Fruit fly (Drosophila melanogaster): ENCODE results near the gene CG18170.

Gene CG18170

DNA sequence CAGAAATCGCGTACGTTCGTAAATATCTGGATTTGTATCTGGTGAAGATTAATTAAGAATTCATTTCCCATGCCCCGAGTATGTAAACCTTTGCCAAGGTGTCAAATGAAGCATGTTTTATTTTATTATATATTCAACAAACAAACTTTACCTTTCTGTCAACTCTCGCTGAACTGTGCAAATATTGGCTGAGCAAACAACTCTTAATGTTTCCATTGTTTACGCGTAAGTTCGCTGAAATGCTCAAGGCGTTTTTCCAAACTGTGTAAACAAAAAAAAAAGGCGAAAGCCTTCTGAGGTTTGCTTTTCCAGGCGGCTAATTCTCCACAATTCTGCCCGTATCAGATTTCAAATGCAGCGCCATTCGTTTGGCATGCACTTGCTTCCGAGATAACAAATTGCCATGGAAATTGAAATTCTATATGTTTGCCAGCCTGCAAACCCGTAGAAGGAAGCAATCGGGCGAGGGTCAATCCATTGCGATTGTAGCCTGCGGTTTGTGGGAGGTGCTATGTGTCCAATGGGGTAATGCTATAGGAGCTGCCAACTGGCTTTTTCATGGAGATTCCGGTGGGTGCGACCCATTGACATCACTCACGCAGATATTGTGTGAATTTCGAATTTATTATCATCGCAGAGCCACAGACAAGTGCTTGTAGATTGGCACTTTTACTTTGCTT, 10.9 kb upstream of the CG18170 start (continued):
- TF ChIP-seq HLHmδ (GFP tag; optimal IDR thresholded peaks at IDR 0.05) (no peak), croc (GFP tag; conservative IDR thresholded peaks at IDR 0.05) (no peak), Xrp1 (GFP tag; IDR thresholded peaks at IDR 0.05) (peak; percentile 57; the same call in 1 of the 2 replicates), en (GFP tag; optimal IDR thresholded peaks at IDR 0.05) (no peak), CG30020 (tag; optimal IDR thresholded peaks at IDR 0.05) (no peak), vnd (GFP tag; IDR thresholded peaks at IDR 0.05; ENCODE audit: partially characterized antibody) (no peak), CG31224 (GFP tag; IDR thresholded peaks at IDR 0.05) (peak; percentile 37; the same call in 1 of the 2 replicates), CG16813 (GFP tag; IDR thresholded peaks at IDR 0.05; ENCODE audit: partially characterized antibody) (no peak), CG2712 (tag; optimal IDR thresholded peaks at IDR 0.05) (no peak), H2.0 (GFP tag; IDR thresholded peaks at IDR 0.05) (no peak), D19A (tag; optimal IDR thresholded peaks at IDR 0.05) (no peak), gfzf (GFP tag; optimal IDR thresholded peaks at IDR 0.05) (no peak), CG17328 (GFP tag; IDR thresholded peaks at IDR 0.05) (no peak), Sry-δ (GFP tag; optimal IDR thresholded peaks at IDR 0.05) (peak; percentile 19), oc (tag; optimal IDR thresholded peaks at IDR 0.05) (no peak), CG10654 (GFP tag; optimal IDR thresholded peaks at IDR 0.05) (peak; percentile 58), usp (GFP tag; optimal IDR thresholded peaks at IDR 0.05) (no peak), CG10565 (GFP tag; optimal IDR thresholded peaks at IDR 0.05) (no peak), tx (GFP tag; optimal IDR thresholded peaks at IDR 0.05) (peak; percentile 19), wek (GFP tag; optimal IDR thresholded peaks at IDR 0.05) (peak; percentile 65), bbx (GFP tag; IDR thresholded peaks at IDR 0.05; ENCODE audit: partially characterized antibody) (no peak), CG9727 (GFP tag; optimal IDR thresholded peaks at IDR 0.05) (peak; percentile 75), nerfin-1 (tag; optimal IDR thresholded peaks at IDR 0.05) (peak; percentile 26), CkIIα-i1 (GFP tag; IDR thresholded peaks at IDR 0.05) (no peak), BtbVII (GFP tag; optimal IDR thresholded peaks at IDR 0.05) (peak; percentile 96), trh (GFP tag; optimal IDR thresholded peaks at IDR 0.05) (no peak), CG8924 (tag; optimal IDR thresholded peaks at IDR 0.05) (peak; percentile 0), CG13894 (tag; optimal IDR thresholded peaks at IDR 0.05) (no peak), Ptx1 (GFP tag; IDR thresholded peaks at IDR 0.05) (no peak), CrebB (tag; optimal IDR thresholded peaks at IDR 0.05) (peak; percentile 75), slp2 (GFP tag; optimal IDR thresholded peaks at IDR 0.05) (no peak), Neu2 (GFP tag; optimal IDR thresholded peaks at IDR 0.05; ENCODE audit: borderline replicate concordance) (no peak), CG18011 (GFP tag; optimal IDR thresholded peaks at IDR 0.05) (peak; percentile 62), fd102C (GFP tag; optimal IDR thresholded peaks at IDR 0.05) (no peak), CG1832 (GFP tag; optimal IDR thresholded peaks at IDR 0.05) (no peak), Hr78 (GFP tag; optimal IDR thresholded peaks at IDR 0.05) (no peak), Atf3 (GFP tag; optimal IDR thresholded peaks at IDR 0.05) (no peak), gro (GFP tag; optimal IDR thresholded peaks at IDR 0.05) (no peak), CG6272 (GFP tag; IDR thresholded peaks at IDR 0.05) (no peak), gce (GFP tag; IDR thresholded peaks at IDR 0.05) (no peak; the same call in 2 of the 3 replicates), ase (GFP tag; IDR thresholded peaks at IDR 0.05) (no peak; the same call in 2 of the 3 replicates), Side (GFP tag; optimal IDR thresholded peaks at IDR 0.05) (peak; percentile 54), z (GFP tag; IDR thresholded peaks at IDR 0.05) (0 out of 3 replicates have a peak, but pooled peaks have one; percentile 34), Mrtf (GFP tag; IDR thresholded peaks at IDR 0.05) (0 out of 3 replicates have a peak, but pooled peaks have one; percentile 11), Lhr (GFP tag; optimal IDR thresholded peaks at IDR 0.05) (no peak), Poxn (GFP tag; IDR thresholded peaks at IDR 0.05) (peak; percentile 41; the same call in 1 of the 2 replicates), CG17612 (GFP tag; IDR thresholded peaks at IDR 0.05) (no peak), HHEX (GFP tag; optimal IDR thresholded peaks at IDR 0.05) (peak; percentile 91), CG8478 (optimal IDR thresholded peaks at IDR 0.05) (no peak), CG10209 (GFP tag; optimal IDR thresholded peaks at IDR 0.05) (peak; percentile 82)

All from whole organism, embryonic.